Fruit fly (Drosophila melanogaster) whole organism, embryonic: ENCODE results near the gene CG17364.

ENCODE experiments used
- Ada2b ChIP-seq: fragments of 200-800 bp; sonication (Bioruptor generic); IDR thresholded peaks from 2 replicates; pipeline ENCODE4 v1.3.6; 2022; ENCODE audit warnings: missing biosample characterization, missing genetic modification characterization
- Adf1 ChIP-seq: fragments of 200-800 bp; sonication (Bioruptor generic); IDR thresholded peaks from 2 replicates; pipeline ENCODE4 v1.3.6; 2022; ENCODE audit warnings: missing biosample characterization, missing genetic modification characterization
- Aef1 ChIP-seq: fragments of 200-800 bp; sonication (Bioruptor generic); IDR thresholded peaks from 3 replicates; pipeline ENCODE4 v1.3.6; 2022; ENCODE audit warnings: missing biosample characterization, missing genetic modification characterization
- Atf3 ChIP-seq: fragments of 200-800 bp; sonication (Bioruptor generic); optimal IDR thresholded peaks from 3 replicates; lab custom pipeline; 2016; ENCODE audit warnings: missing biosample characterization, missing genetic modification characterization
- CG12299 ChIP-seq: fragments of 200-800 bp; sonication (Bioruptor generic); optimal IDR thresholded peaks from 2 replicates; lab custom pipeline; 2018; ENCODE audit warnings: missing biosample characterization, mild to moderate bottlenecking, missing genetic modification characterization
- CG1233 ChIP-seq: fragments of 200-800 bp; sonication (Bioruptor generic); optimal IDR thresholded peaks from 4 replicates; lab custom pipeline; 2018; ENCODE audit warnings: missing biosample characterization, mild to moderate bottlenecking, missing genetic modification characterization
- CG13775 ChIP-seq: fragments of 200-800 bp; sonication (Bioruptor generic); optimal IDR thresholded peaks from 3 replicates; lab custom pipeline; 2017; ENCODE audit warnings: missing biosample characterization, mild to moderate bottlenecking, missing genetic modification characterization
- CG16863 ChIP-seq: fragments of 200-800 bp; sonication (Bioruptor generic); optimal IDR thresholded peaks from 3 replicates; lab custom pipeline; 2016; ENCODE audit warnings: missing biosample characterization, missing genetic modification characterization
- CG17361 ChIP-seq: fragments of 200-800 bp; sonication (Bioruptor generic); IDR thresholded peaks from 3 replicates; pipeline ENCODE4 v1.3.6; 2022; ENCODE audit warnings: missing biosample characterization, missing genetic modification characterization
- CG18011 ChIP-seq: fragments of 200-800 bp; sonication (Bioruptor generic); optimal IDR thresholded peaks from 2 replicates; lab custom pipeline; 2017; ENCODE audit warnings: missing biosample characterization, missing genetic modification characterization, mild to moderate bottlenecking, moderate library complexity, missing genotype
- CG2120 ChIP-seq: fragments of 200-800 bp; sonication (Bioruptor generic); optimal IDR thresholded peaks from 3 replicates; lab custom pipeline; 2016; ENCODE audit warnings: missing biosample characterization, missing genetic modification characterization
- CG30431 ChIP-seq: fragments of 200-800 bp; sonication (Bioruptor generic); optimal IDR thresholded peaks from 2 replicates; lab custom pipeline; 2017; ENCODE audit warnings: missing biosample characterization, missing genetic modification characterization
- CG31224 ChIP-seq: fragments of 200-800 bp; sonication (Bioruptor generic); IDR thresholded peaks from 2 replicates; pipeline ENCODE4 v1.3.6; 2022; ENCODE audit warnings: missing biosample characterization, missing genetic modification characterization
- CG32767 ChIP-seq: fragments of 200-800 bp; sonication (Bioruptor generic); IDR thresholded peaks from 2 replicates; pipeline ENCODE4 v1.3.6; 2022; ENCODE audit warnings: missing biosample characterization, missing genetic modification characterization
- CG33213 ChIP-seq: fragments of 200-800 bp; sonication (Bioruptor generic); optimal IDR thresholded peaks from 3 replicates; lab custom pipeline; 2016; ENCODE audit warnings: missing biosample characterization, missing genetic modification characterization
- CG3726 ChIP-seq: fragments of 200-800 bp; sonication (Bioruptor generic); IDR thresholded peaks from 3 replicates; pipeline ENCODE4, ENCODE4 v1.3.6; 2022; ENCODE audit warnings: missing biosample characterization, missing genetic modification characterization
- CG3847 ChIP-seq: fragments of 200-800 bp; sonication (Bioruptor generic); IDR thresholded peaks from 2 replicates; pipeline ENCODE4 v1.3.6; 2022; ENCODE audit warnings: missing biosample characterization, missing genetic modification characterization
- CG4854 ChIP-seq: fragments of 200-800 bp; sonication (Bioruptor generic); optimal IDR thresholded peaks from 2 replicates; lab custom pipeline; 2016; ENCODE audit warnings: missing biosample characterization, missing genetic modification characterization, inconsistent platforms
- CG5245 ChIP-seq: fragments of 200-800 bp; sonication (Bioruptor generic); optimal IDR thresholded peaks from 3 replicates; lab custom pipeline; 2016; ENCODE audit warnings: missing biosample characterization, missing genetic modification characterization
- CG8944 ChIP-seq: fragments of 200-800 bp; sonication (Bioruptor generic); optimal IDR thresholded peaks from 3 replicates; lab custom pipeline; 2016; ENCODE audit warnings: missing biosample characterization, missing genetic modification characterization
- CG9437 ChIP-seq: fragments of 200-800 bp; sonication (Bioruptor generic); optimal IDR thresholded peaks from 2 replicates; lab custom pipeline; 2018; ENCODE audit warnings: missing biosample characterization, mild to moderate bottlenecking, missing genetic modification characterization
- CG9876 ChIP-seq: fragments of 200-800 bp; sonication (Bioruptor generic); optimal IDR thresholded peaks from 2 replicates; lab custom pipeline; 2016; ENCODE audit warnings: missing biosample characterization, missing genetic modification characterization
- Dbx ChIP-seq: fragments of 200-800 bp; sonication (Bioruptor generic); IDR thresholded peaks from 3 replicates; pipeline ENCODE4 v1.3.6; 2022; ENCODE audit warnings: missing biosample characterization, missing genetic modification characterization
- Dip2 ChIP-seq: fragments of 200-800 bp; sonication (Bioruptor generic); IDR thresholded peaks from 2 replicates; pipeline ENCODE4 v1.3.6; 2022; ENCODE audit warnings: missing biosample characterization, missing genetic modification characterization
- E2f1 ChIP-seq: fragments of 200-800 bp; sonication (Bioruptor generic); IDR thresholded peaks from 2 replicates; pipeline ENCODE4 v1.3.6; 2022; ENCODE audit warnings: missing biosample characterization, missing genetic modification characterization
- Ets97D ChIP-seq: fragments of 200-800 bp; sonication (Bioruptor generic); optimal IDR thresholded peaks from 3 replicates; lab custom pipeline; 2016; ENCODE audit warnings: missing biosample characterization, missing genetic modification characterization
- Fer1 ChIP-seq: fragments of 200-800 bp; sonication (Bioruptor generic); optimal IDR thresholded peaks from 2 replicates; lab custom pipeline; 2017; ENCODE audit warnings: missing biosample characterization, mild to moderate bottlenecking, missing genetic modification characterization
- HmgZ ChIP-seq: fragments of 200-800 bp; sonication (Bioruptor generic); optimal IDR thresholded peaks from 2 replicates; lab custom pipeline; 2018; ENCODE audit warnings: missing biosample characterization, mild to moderate bottlenecking, missing genetic modification characterization
- MESR4 ChIP-seq: fragments of 200-800 bp; sonication (Bioruptor generic); optimal IDR thresholded peaks from 2 replicates; lab custom pipeline; 2018; ENCODE audit warnings: missing biosample characterization, mild to moderate bottlenecking, missing genetic modification characterization, moderate library complexity
- Meics ChIP-seq: fragments of 200-800 bp; sonication (Bioruptor generic); optimal IDR thresholded peaks from 2 replicates; lab custom pipeline; 2017; ENCODE audit warnings: missing biosample characterization, mild to moderate bottlenecking, missing genetic modification characterization
- Myb ChIP-seq: fragments of 200-800 bp; sonication (Bioruptor generic); optimal IDR thresholded peaks from 2 replicates; lab custom pipeline; 2016; ENCODE audit warnings: missing biosample characterization, missing genetic modification characterization
- NK7.1 ChIP-seq: fragments of 200-800 bp; sonication (Bioruptor generic); optimal IDR thresholded peaks from 3 replicates; lab custom pipeline; 2016; ENCODE audit warnings: missing biosample characterization, missing genetic modification characterization
- Oli ChIP-seq: fragments of 200-800 bp; sonication (Bioruptor generic); optimal IDR thresholded peaks from 2 replicates; lab custom pipeline; 2018; ENCODE audit warnings: missing biosample characterization, mild to moderate bottlenecking, missing genetic modification characterization, moderate library complexity
- PHDP ChIP-seq: fragments of 200-800 bp; sonication (Bioruptor generic); optimal IDR thresholded peaks from 3 replicates; lab custom pipeline; 2018; ENCODE audit warnings: missing biosample characterization, mild to moderate bottlenecking, missing genetic modification characterization, moderate library complexity
- Pdp1 ChIP-seq, 2 experiments: fragments of 200-800 bp; sonication (Bioruptor generic); optimal IDR thresholded peaks; 3 replicates each; lab custom pipeline; 2016; ENCODE audit warnings: missing biosample characterization in 2 of 2, missing genetic modification characterization in 2 of 2, mild to moderate bottlenecking in 1 of 2, moderate library complexity in 1 of 2
- Tbp ChIP-seq: fragments of >200 bp; optimal IDR thresholded peaks from 2 replicates; lab custom pipeline; 2018; ENCODE audit warnings: missing biosample characterization, missing genetic modification characterization
- caup ChIP-seq: fragments of 200-800 bp; sonication (Bioruptor generic); optimal IDR thresholded peaks from 3 replicates; lab custom pipeline; 2017; ENCODE audit warnings: missing biosample characterization, mild to moderate bottlenecking, missing genetic modification characterization, moderate library complexity; ENCODE audit not compliant: severe bottlenecking
- chif ChIP-seq, 2 experiments: fragments of 200-800 bp; sonication (Bioruptor generic); optimal IDR thresholded peaks; 3 replicates each; lab custom pipeline; 2016; ENCODE audit warnings: missing biosample characterization in 2 of 2, missing genetic modification characterization in 2 of 2
- da ChIP-seq: fragments of 200-800 bp; sonication (Bioruptor generic); optimal IDR thresholded peaks from 2 replicates; lab custom pipeline; 2016; ENCODE audit warnings: missing biosample characterization, missing genetic modification characterization
- gcm2 ChIP-seq: fragments of 200-800 bp; sonication (Bioruptor generic); optimal IDR thresholded peaks from 2 replicates; lab custom pipeline; 2016; ENCODE audit warnings: missing biosample characterization, missing genetic modification characterization
- h ChIP-seq: fragments of >200 bp; optimal IDR thresholded peaks from 2 replicates; lab custom pipeline; 2017
- klu ChIP-seq: fragments of 200-800 bp; sonication (Bioruptor generic); IDR thresholded peaks from 2 replicates; pipeline ENCODE4 v1.3.6; 2022; ENCODE audit warnings: missing biosample characterization, missing genetic modification characterization
- knrl ChIP-seq: fragments of 200-800 bp; sonication (Bioruptor generic); IDR thresholded peaks from 3 replicates; pipeline ENCODE4 v1.3.6; 2022; ENCODE audit warnings: missing biosample characterization, missing genetic modification characterization; ENCODE audit not compliant: partially characterized antibody
- luna ChIP-seq: fragments of 200-800 bp; sonication (Bioruptor generic); optimal IDR thresholded peaks from 2 replicates; lab custom pipeline; 2016; ENCODE audit warnings: missing biosample characterization, missing genetic modification characterization
- psq ChIP-seq: fragments of 200-800 bp; sonication (Bioruptor generic); optimal IDR thresholded peaks from 2 replicates; lab custom pipeline; 2017; ENCODE audit warnings: missing biosample characterization, missing genetic modification characterization
- repo ChIP-seq: fragments of 200-800 bp; sonication (Bioruptor generic); optimal IDR thresholded peaks from 2 replicates; lab custom pipeline; 2016; ENCODE audit warnings: missing biosample characterization, missing genetic modification characterization
- run ChIP-seq: fragments of 200-800 bp; sonication (Bioruptor generic); optimal IDR thresholded peaks from 3 replicates; lab custom pipeline; 2018; ENCODE audit warnings: missing biosample characterization, mild to moderate bottlenecking, missing genetic modification characterization
- sd ChIP-seq: fragments of 200-800 bp; sonication (Bioruptor generic); optimal IDR thresholded peaks from 3 replicates; lab custom pipeline; 2018; ENCODE audit warnings: missing biosample characterization, mild to moderate bottlenecking, missing genetic modification characterization, moderate library complexity
- trem ChIP-seq: fragments of 200-800 bp; optimal IDR thresholded peaks from 3 replicates; lab custom pipeline; 2019; ENCODE audit warnings: missing biosample characterization, mild to moderate bottlenecking, missing genetic modification characterization, moderate library complexity
- zen2 ChIP-seq: fragments of 200-800 bp; sonication (Bioruptor generic); IDR thresholded peaks from 3 replicates; pipeline ENCODE4 v1.3.6; 2022; ENCODE audit warnings: missing biosample characterization, missing genetic modification characterization; ENCODE audit not compliant: partially characterized antibody

Gene CG17364

dm6 chr3L:14001658-14002523 lies 8.7 kb upstream of the CG17364 start, which contains the start of the genes Nprl3 and upSET (continued):
- TF ChIP-seq knrl (GFP tag; lab: Robert Waterston, UW) (peak; percentile 90; the same call in 2 of the 3 replicates), CG32767 (no peak), Myb (GFP tag; lab: Kevin White, UChicago) (peak; percentile 6), Dbx (GFP tag; lab: Robert Waterston, UW) (0 out of 3 replicates have a peak, but pooled peaks have one; percentile 37), CG8944 (GFP tag; lab: Kevin White, UChicago) (no peak), CG9437 (GFP tag; lab: Kevin White, UChicago) (no peak), gcm2 (GFP tag; lab: Kevin White, UChicago) (no peak), caup (no peak), sd (no peak), chif (GFP tag; optimal IDR thresholded peaks at IDR 0.05; lab: Kevin White, UChicago) (no peak), PHDP (tag; lab: Kevin White, UChicago) (no peak), klu (no peak), CG31224 (no peak), run (tag; lab: Kevin White, UChicago) (no peak), Fer1 (no peak), CG2120 (GFP tag; lab: Kevin White, UChicago) (no peak), CG33213 (GFP tag; lab: Kevin White, UChicago) (peak; percentile 3), luna (no peak), Atf3 (GFP tag; lab: Kevin White, UChicago) (no peak), CG17361 (GFP tag; lab: Robert Waterston, UW) (peak; percentile 63; the same call in 2 of the 3 replicates), repo (GFP tag; lab: Kevin White, UChicago) (no peak), Oli (tag; lab: Kevin White, UChicago) (no peak), CG16863 (GFP tag; lab: Kevin White, UChicago) (no peak), Meics (peak; percentile 17), CG9876 (GFP tag; lab: Kevin White, UChicago) (no peak), psq (GFP tag; lab: Kevin White, UChicago) (no peak), Ets97D (peak; percentile 65), CG30431 (no peak), HmgZ (tag; lab: Kevin White, UChicago) (peak; percentile 20), Aef1 (GFP tag; lab: Robert Waterston, UW) (no peak), Adf1 (GFP tag; lab: Robert Waterston, UW) (no peak), CG3847 (GFP tag; lab: Robert Waterston, UW) (peak; percentile 44; the same call in 1 of the 2 replicates), da (no peak), CG5245 (GFP tag; lab: Kevin White, UChicago) (no peak), Pdp1 (GFP tag; optimal IDR thresholded peaks at IDR 0.05; lab: Kevin White, UChicago) (peak in 1 of 2 experiments; percentile 5), NK7.1 (GFP tag; lab: Kevin White, UChicago) (no peak), CG1233 (no peak), CG13775 (GFP tag; lab: Kevin White, UChicago) (peak; percentile 18), E2f1 (GFP tag; lab: Robert Waterston, UW) (no peak), CG4854 (GFP tag; lab: Kevin White, UChicago) (no peak), CG12299 (tag; lab: Kevin White, UChicago) (peak; percentile 11), trem (tag; lab: Kevin White, UChicago) (peak; percentile 88), h (lab: Kevin White, UChicago) (no peak), MESR4 (GFP tag; lab: Kevin White, UChicago) (peak; percentile 40), CG18011 (GFP tag; lab: Kevin White, UChicago) (no peak), Ada2b (GFP tag; lab: Robert Waterston, UW) (no peak), Dip2 (GFP tag; lab: Robert Waterston, UW) (no peak), Tbp (GFP tag; lab: Kevin White, UChicago) (no peak), zen2 (peak; percentile 20; the same call in 1 of the 3 replicates), CG3726 (no peak)
